Fruit fly (Drosophila melanogaster): ENCODE measurements around the gene CG33710.

- TF ChIP-seq CG12299 (tag; optimal IDR thresholded peaks at IDR 0.05) (no peak), CG11695 (GFP tag; IDR thresholded peaks at IDR 0.05) (no peak), Deaf1 (tag; optimal IDR thresholded peaks at IDR 0.05) (no peak), CG15479 (GFP tag; optimal IDR thresholded peaks at IDR 0.05) (no peak)
Measured at dm6 chr3L:19924771-19925304, 27.8 kb downstream of the CG33710 start, which contains the start of gene Grasp65.

All from whole organism, embryonic.